Worm (Caenorhabditis elegans) whole organism, L2 larva: ENCODE data around the gene best-12.

Experiments
- nhr-10 ChIP-seq: sonication (generic microtip); optimal IDR thresholded peaks from 2 replicates; lab custom pipeline; 2017; ENCODE audit warnings: missing biosample characterization, missing genetic modification characterization
- zag-1 ChIP-seq: fragments of 150-350 bp; optimal IDR thresholded peaks from 2 replicates; lab custom pipeline; 2014; ENCODE audit warnings: missing biosample characterization, missing genetic modification characterization

DNA sequence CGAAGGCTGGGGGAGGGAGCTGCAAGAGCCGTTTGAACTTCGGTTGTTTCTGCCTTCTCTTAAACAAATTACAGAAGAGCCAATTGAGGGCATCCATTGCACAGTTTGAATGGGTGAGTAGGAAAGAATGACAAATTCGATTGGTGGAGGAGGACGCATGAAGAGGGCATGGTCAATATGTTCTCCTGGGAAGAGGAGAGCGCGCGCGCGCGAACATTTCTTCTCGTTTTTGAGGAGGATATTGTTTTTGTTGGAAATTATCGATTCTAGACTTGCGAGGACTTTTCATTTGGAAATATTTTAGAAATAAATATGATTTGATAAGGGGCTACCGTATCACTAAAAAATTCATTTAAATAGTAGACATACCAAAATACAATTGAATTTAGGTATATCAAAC, 17.7 kb upstream of the best-12 start, which contains the start of gene T10C6.7:
- TF ChIP-seq zag-1 (tag; lab: Kevin White, UChicago) (no peak), nhr-10 (tag; lab: Kevin White, UChicago) (no peak)
